Worm (Caenorhabditis elegans): ENCODE measurements around the gene tmem-231.
"Not testable (repeated sequence)": the region's sequence is repeated elsewhere in the genome, so short reads cannot be mapped to it uniquely, and the experiment has no call there.

The tmem-231 gene

DNA sequence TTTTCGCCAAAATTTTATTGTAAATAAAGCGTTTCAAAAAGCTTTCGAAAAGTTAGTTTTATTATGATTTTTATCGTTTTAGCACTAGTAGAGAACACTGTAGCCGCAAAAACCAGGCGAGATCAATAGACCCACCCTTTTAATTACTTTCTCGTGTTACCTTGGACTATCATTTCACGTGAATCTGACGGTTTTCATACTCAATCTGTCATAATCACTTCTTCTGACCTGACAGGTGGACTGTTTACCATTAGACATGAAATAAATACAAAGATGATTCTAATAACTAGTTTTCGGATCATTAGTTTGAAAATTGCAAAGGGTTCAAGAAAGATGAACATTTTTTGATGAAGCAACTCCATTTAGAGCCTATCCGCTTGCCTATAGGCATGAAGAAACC, 36.5 kb downstream of the tmem-231 start:
- TF ChIP-seq unc-62 (GFP tag; optimal IDR thresholded peaks at IDR 0.05) (peak; percentile 43), ztf-6 (GFP tag; IDR thresholded peaks at IDR 0.05) (no peak)

- TF ChIP-seq nhr-179 (tag; optimal IDR thresholded peaks at IDR 0.05), result no peak
- TF ChIP-seq ceh-58 (GFP tag; IDR thresholded peaks at IDR 0.05), result no peak
- TF ChIP-seq zfh-2 (GFP tag; conservative IDR thresholded peaks at IDR 0.05), result no peak
- no peak for TF ChIP-seq atf-7 (tag; optimal IDR thresholded peaks at IDR 0.05)
- TF ChIP-seq lsy-27 (tag; optimal IDR thresholded peaks at IDR 0.05; ENCODE audit: borderline replicate concordance, insufficient read depth), result no peak
- TF ChIP-seq ama-1 (optimal IDR thresholded peaks at IDR 0.05), result no peak
- TF ChIP-seq ama-1 (GFP tag; optimal IDR thresholded peaks at IDR 0.05), result no peak
- TF ChIP-seq lin-54 (GFP tag; optimal IDR thresholded peaks at IDR 0.05), result no peak
- no peak for TF ChIP-seq B0035.1 (tag; optimal IDR thresholded peaks at IDR 0.05)
- no peak for TF ChIP-seq ztf-28 (GFP tag; IDR thresholded peaks at IDR 0.05)
- no peak for TF ChIP-seq tbx-9 (tag; optimal IDR thresholded peaks at IDR 0.05; ENCODE audit: borderline replicate concordance)
- no peak for TF ChIP-seq D2030.7 (GFP tag; IDR thresholded peaks at IDR 0.05)
- no peak for TF ChIP-seq egl-44 (GFP tag; IDR thresholded peaks at IDR 0.05)
- no peak for TF ChIP-seq ceh-27 (GFP tag; optimal IDR thresholded peaks at IDR 0.05)
- no peak for TF ChIP-seq sea-2 (GFP tag; IDR thresholded peaks at IDR 0.05)
- TF ChIP-seq C06A6.2 (GFP tag; conservative IDR thresholded peaks at IDR 0.05), result no peak
- no peak for TF ChIP-seq F57C9.4 (tag; optimal IDR thresholded peaks at IDR 0.05)
- TF ChIP-seq ztf-22 (GFP tag; optimal IDR thresholded peaks at IDR 0.05), result no peak
These were observed 37.1 kb downstream of the tmem-231 start, which contains the start of gene str-176 for ce11 chrIV:8463716-8464115. Gene str-176, minus strand, starts transcription at chrIV:8463816.

DNA sequence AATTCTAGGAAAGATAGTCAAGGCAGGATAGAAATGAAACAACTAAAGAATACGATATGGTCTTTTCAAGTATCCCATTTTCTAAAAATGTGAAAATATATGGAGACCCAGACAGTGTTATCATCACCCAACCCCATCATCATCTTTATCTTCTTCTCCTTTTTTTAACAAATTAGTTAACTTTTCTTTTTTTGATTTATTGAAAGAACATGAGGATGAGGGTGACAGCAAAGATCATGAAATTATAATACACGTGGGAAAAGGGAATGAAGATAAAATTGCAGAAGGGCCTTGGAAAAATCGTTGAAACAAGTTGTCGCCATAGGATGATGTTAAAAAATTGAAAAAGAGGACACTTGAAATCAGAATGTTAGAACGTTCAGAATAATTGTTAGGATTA, 37.6 kb downstream of the tmem-231 start:
- no peak for TF ChIP-seq F22D6.2 (tag; optimal IDR thresholded peaks at IDR 0.05)

- TF ChIP-seq F33H1.4 (GFP tag; IDR thresholded peaks at IDR 0.05) (peak; percentile 68), dox-1 (GFP tag; IDR thresholded peaks at IDR 0.05) (0 out of 2 replicates have a peak, but pooled peaks have one; percentile 49), aptf-3 (GFP tag; IDR thresholded peaks at IDR 0.05) (0 out of 2 replicates have a peak, but pooled peaks have one; percentile 17), rcor-1 (GFP tag; IDR thresholded peaks at IDR 0.05) (0 out of 2 replicates have a peak, but pooled peaks have one; percentile 11), madf-6 (GFP tag; IDR thresholded peaks at IDR 0.05) (peak; percentile 54), hsf-1 (GFP tag; IDR thresholded peaks at IDR 0.05) (peak; percentile 97), egrh-3 (GFP tag; IDR thresholded peaks at IDR 0.05) (peak; percentile 17; the same call in 1 of the 2 replicates)
These were observed 40.8 kb downstream of the tmem-231 start for ce11 chrIV:8467343-8467742.

DNA sequence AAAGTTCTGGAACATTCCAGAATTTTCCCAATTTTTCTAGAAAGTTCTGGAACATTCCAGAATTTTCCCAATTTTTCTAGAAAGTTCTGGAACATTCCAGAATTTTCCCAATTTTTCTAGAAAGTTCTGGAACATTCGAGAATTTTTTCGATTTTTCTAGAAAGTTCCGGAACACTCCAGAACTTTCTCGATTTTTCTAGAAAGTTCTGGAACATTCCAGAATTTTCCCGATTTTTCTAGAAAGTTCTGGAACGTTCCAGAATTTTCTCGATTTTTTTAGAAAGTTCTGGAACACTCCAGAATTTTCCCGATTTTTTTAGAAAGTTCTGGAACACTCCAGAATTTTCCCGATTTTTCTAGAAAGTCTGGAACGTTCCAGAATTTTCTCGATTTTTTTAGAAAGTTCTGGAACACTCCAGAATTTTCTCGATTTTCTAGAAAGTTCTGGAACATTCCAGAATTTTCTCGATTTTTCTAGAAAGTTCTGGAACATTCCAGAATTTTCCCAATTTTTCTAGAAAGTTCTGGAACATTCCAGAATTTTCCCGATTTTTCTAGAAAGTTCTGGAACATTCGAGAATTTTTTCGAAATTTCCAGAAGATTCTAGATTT, 42.2 kb downstream of the tmem-231 start:
- TF ChIP-seq cebp-2 (GFP tag; IDR thresholded peaks at IDR 0.05) (0 out of 2 replicates have a peak, but pooled peaks have one; percentile 19), Y56A3A.18 (GFP tag; IDR thresholded peaks at IDR 0.05) (0 out of 2 replicates have a peak, but pooled peaks have one; percentile 9), aptf-3 (GFP tag; IDR thresholded peaks at IDR 0.05) (0 out of 2 replicates have a peak, but pooled peaks have one; percentile 16), Y79H2A.3 (GFP tag; conservative IDR thresholded peaks at IDR 0.05) (peak; percentile 78), ztf-25 (GFP tag; IDR thresholded peaks at IDR 0.05) (peak; percentile 57; the same call in 1 of the 2 replicates), egrh-3 (GFP tag; IDR thresholded peaks at IDR 0.05) (peak; percentile 69), rpc-1 (optimal IDR thresholded peaks at IDR 0.05) (peak; percentile 31), dox-1 (GFP tag; IDR thresholded peaks at IDR 0.05) (peak; percentile 94), F39B2.1 (GFP tag; IDR thresholded peaks at IDR 0.05) (peak; percentile 66; the same call in 1 of the 2 replicates), hsf-1 (GFP tag; IDR thresholded peaks at IDR 0.05) (peak; percentile 99), madf-6 (GFP tag; IDR thresholded peaks at IDR 0.05) (peak; percentile 43), Y53F4B.3 (GFP tag; IDR thresholded peaks at IDR 0.05) (peak; percentile 20; the same call in 1 of the 2 replicates), egl-18 (GFP tag; IDR thresholded peaks at IDR 0.05) (0 out of 2 replicates have a peak, but pooled peaks have one; percentile 44), madf-3 (GFP tag; IDR thresholded peaks at IDR 0.05) (peak; percentile 84), ceh-40 (GFP tag; IDR thresholded peaks at IDR 0.05) (peak; percentile 90), ekl-4 (GFP tag; IDR thresholded peaks at IDR 0.05) (peak; percentile 55; the same call in 1 of the 2 replicates), Y95B8A.8 (GFP tag; IDR thresholded peaks at IDR 0.05) (0 out of 2 replicates have a peak, but pooled peaks have one; percentile 5), rcor-1 (GFP tag; IDR thresholded peaks at IDR 0.05) (peak; percentile 83), F33H1.4 (GFP tag; IDR thresholded peaks at IDR 0.05) (peak; percentile 27), pbrm-1 (GFP tag; IDR thresholded peaks at IDR 0.05) (peak; percentile 73)
- not testable (repeated sequence) for TF ChIP-seq rpc-1 (tag; optimal IDR thresholded peaks at IDR 0.05)

All from whole organism, young adult.